Fruit fly (Drosophila melanogaster): ENCODE results near the gene CG15882.

CG15882 gene

dm6 chrX:19106842-19107557, 17.2 kb downstream of the CG15882 start:
- TF ChIP-seq GATAd (GFP tag; optimal IDR thresholded peaks at IDR 0.05) (no peak), Dfd (GFP tag; optimal IDR thresholded peaks at IDR 0.05) (peak; percentile 71), rgr (GFP tag; optimal IDR thresholded peaks at IDR 0.05) (no peak)

- TF ChIP-seq HLH106 (tag; optimal IDR thresholded peaks at IDR 0.05), result no peak
- TF ChIP-seq foxo (GFP tag; optimal IDR thresholded peaks at IDR 0.05), result no peak
- no peak for TF ChIP-seq N (GFP tag; optimal IDR thresholded peaks at IDR 0.05)
- TF ChIP-seq br (GFP tag; optimal IDR thresholded peaks at IDR 0.05), result no peak
- no peak for TF ChIP-seq usp (GFP tag; optimal IDR thresholded peaks at IDR 0.05)
- no peak for TF ChIP-seq Rel (GFP tag; optimal IDR thresholded peaks at IDR 0.05)
- TF ChIP-seq Rel (tag; optimal IDR thresholded peaks at IDR 0.05), result no peak
- TF ChIP-seq GATAd (GFP tag; optimal IDR thresholded peaks at IDR 0.05), result no peak
- TF ChIP-seq Dfd (GFP tag; optimal IDR thresholded peaks at IDR 0.05), result no peak
- TF ChIP-seq jim (GFP tag; optimal IDR thresholded peaks at IDR 0.05), result no peak
- no peak for TF ChIP-seq dl (GFP tag; optimal IDR thresholded peaks at IDR 0.05; ENCODE audit: insufficient read depth in 1 of 2, partially characterized antibody in 2 of 2)
- TF ChIP-seq lola (GFP tag; optimal IDR thresholded peaks at IDR 0.05), result no peak
- TF ChIP-seq Myc (optimal IDR thresholded peaks at IDR 0.05), result no peak
- no peak for TF ChIP-seq Hr78 (GFP tag; optimal IDR thresholded peaks at IDR 0.05)
- no peak for TF ChIP-seq CG32264 (GFP tag; optimal IDR thresholded peaks at IDR 0.05)
- no peak for TF ChIP-seq rgr (GFP tag; optimal IDR thresholded peaks at IDR 0.05)
- TF ChIP-seq Abd-B (GFP tag; optimal IDR thresholded peaks at IDR 0.05), result no peak
- no peak for TF ChIP-seq CG9705 (GFP tag; optimal IDR thresholded peaks at IDR 0.05)
- no peak for TF ChIP-seq pan (optimal IDR thresholded peaks at IDR 0.05)
- TF ChIP-seq Jra (GFP tag; optimal IDR thresholded peaks at IDR 0.05), result no peak
- TF ChIP-seq woc (GFP tag; optimal IDR thresholded peaks at IDR 0.05), result no peak
These were observed 28.0 kb downstream of the CG15882 start for dm6 chrX:19096179-19096578.

dm6 chrX:19083190-19083589, 41.0 kb downstream of the CG15882 start, which contains the start of gene CG7423:
CG7423 (minus strand) TSS chrX:19083290.
- no peak for TF ChIP-seq sage (GFP tag; optimal IDR thresholded peaks at IDR 0.05)

DNA sequence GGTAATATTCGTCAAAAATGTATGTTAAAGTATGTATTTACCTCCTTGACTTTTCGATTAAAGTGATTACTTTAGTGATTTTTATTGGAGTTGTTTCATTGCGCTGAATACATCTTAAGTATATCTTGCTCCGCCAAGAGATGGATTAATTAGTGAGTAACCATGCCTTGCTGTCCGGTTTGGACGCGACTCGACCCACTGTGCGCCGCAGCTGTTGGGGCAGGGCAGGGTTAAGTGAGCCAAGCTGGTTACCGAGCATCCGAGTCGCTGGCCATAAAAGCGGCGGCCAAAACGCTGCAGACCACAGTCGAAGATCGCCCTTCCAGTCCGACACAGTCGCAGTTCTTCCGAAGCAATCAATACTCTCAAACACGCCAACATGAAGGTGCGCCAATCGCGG, 42.8 kb downstream of the CG15882 start, which contains the start of gene CG14191:
TSS of gene CG14191 (plus strand) at position 301 of the 400 bp plus-strand sequence.
- no peak for TF ChIP-seq Abd-B (GFP tag; optimal IDR thresholded peaks at IDR 0.05)
- no peak for TF ChIP-seq Jra (GFP tag; optimal IDR thresholded peaks at IDR 0.05)
- TF ChIP-seq dl (GFP tag; optimal IDR thresholded peaks at IDR 0.05; ENCODE audit: insufficient read depth in 1 of 2, partially characterized antibody in 2 of 2), result no peak
- no peak for TF ChIP-seq sage (GFP tag; optimal IDR thresholded peaks at IDR 0.05)
- no peak for TF ChIP-seq CG9705 (GFP tag; optimal IDR thresholded peaks at IDR 0.05)
- TF ChIP-seq tai (GFP tag; optimal IDR thresholded peaks at IDR 0.05), result no peak
- TF ChIP-seq dmrt93B (GFP tag; optimal IDR thresholded peaks at IDR 0.05), result no peak
- TF ChIP-seq br (GFP tag; optimal IDR thresholded peaks at IDR 0.05), result no peak
- TF ChIP-seq Dfd (GFP tag; optimal IDR thresholded peaks at IDR 0.05), result no peak
- no peak for TF ChIP-seq sv (GFP tag; optimal IDR thresholded peaks at IDR 0.05)
- TF ChIP-seq rgr (GFP tag; optimal IDR thresholded peaks at IDR 0.05), result no peak
- TF ChIP-seq CrebA (GFP tag; optimal IDR thresholded peaks at IDR 0.05; ENCODE audit: borderline replicate concordance), result no peak
- no peak for TF ChIP-seq h (GFP tag; optimal IDR thresholded peaks at IDR 0.05)

DNA sequence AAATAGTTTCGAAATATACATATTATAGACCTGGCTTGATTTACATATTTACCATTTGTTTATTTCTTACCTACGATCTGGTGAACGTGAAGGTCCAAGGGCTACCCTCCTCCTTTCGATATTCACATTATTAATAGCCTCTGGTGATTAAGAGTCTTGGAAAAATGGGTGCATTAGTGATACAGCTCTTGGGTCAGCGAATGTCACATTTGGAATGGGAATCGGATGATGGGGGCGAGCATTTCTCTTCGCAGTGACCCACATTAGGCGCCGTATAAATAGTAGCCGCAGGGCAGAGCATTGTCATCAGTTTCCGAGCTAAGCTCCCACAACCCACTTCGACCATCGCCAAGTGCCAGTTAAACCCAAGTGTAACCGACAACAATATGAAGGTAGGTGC, 46.8 kb downstream of the CG15882 start, which contains the start of gene CG7406:
TSS of gene CG7406 (plus strand) at position 301 of the 400 bp plus-strand sequence.
- TF ChIP-seq Mio (GFP tag; optimal IDR thresholded peaks at IDR 0.05) (no peak), lola (GFP tag; optimal IDR thresholded peaks at IDR 0.05) (no peak), Abd-B (GFP tag; optimal IDR thresholded peaks at IDR 0.05) (no peak), pan (optimal IDR thresholded peaks at IDR 0.05) (no peak), Hnf4 (GFP tag; optimal IDR thresholded peaks at IDR 0.05) (no peak), N (GFP tag; optimal IDR thresholded peaks at IDR 0.05) (no peak)

- no peak for TF ChIP-seq Abd-B (GFP tag; optimal IDR thresholded peaks at IDR 0.05)
- TF ChIP-seq sv (GFP tag; optimal IDR thresholded peaks at IDR 0.05), result no peak
- no peak for TF ChIP-seq Hr83 (GFP tag; optimal IDR thresholded peaks at IDR 0.05; ENCODE audit: poor library complexity, severe bottlenecking)
- TF ChIP-seq woc (GFP tag; optimal IDR thresholded peaks at IDR 0.05), result no peak
- no peak for TF ChIP-seq dmrt93B (GFP tag; optimal IDR thresholded peaks at IDR 0.05)
- TF ChIP-seq Myc (optimal IDR thresholded peaks at IDR 0.05), result no peak
- TF ChIP-seq lola (GFP tag; optimal IDR thresholded peaks at IDR 0.05), result no peak
- no peak for TF ChIP-seq Vsx2 (GFP tag; optimal IDR thresholded peaks at IDR 0.05; ENCODE audit: partially characterized antibody)
- TF ChIP-seq Mio (GFP tag; optimal IDR thresholded peaks at IDR 0.05), result no peak
- TF ChIP-seq fru (GFP tag; optimal IDR thresholded peaks at IDR 0.05), result no peak
These were observed 49.6 kb downstream of the CG15882 start for dm6 chrX:19074585-19074984.

Measured in whole organism, wandering third instar larva.